Worm (Caenorhabditis elegans) whole organism, L4 larva: ENCODE results near the gene acp-2.

Experiments used
- F26F4.8 ChIP-seq: fragments of 200-800 bp; sonication (Bioruptor generic); conservative IDR thresholded peaks from 2 replicates; pipeline ENCODE4 v1.3.6; 2022; ENCODE audit warnings: missing genetic modification characterization, missing compliant biosample characterization
- F37D6.2 ChIP-seq: sonication (generic microtip); optimal IDR thresholded peaks from 2 replicates; lab custom pipeline; 2016; ENCODE audit warnings: mild to moderate bottlenecking, missing genetic modification characterization, missing compliant biosample characterization
- F44E2.7 ChIP-seq: fragments of 200-800 bp; sonication (Bioruptor generic); IDR thresholded peaks from 2 replicates; pipeline ENCODE4 v2.1.2; 2022; ENCODE audit warnings: missing genetic modification characterization, missing compliant biosample characterization
- F49E8.2 ChIP-seq: sonication (generic microtip); optimal IDR thresholded peaks from 2 replicates; lab custom pipeline; 2016; ENCODE audit warnings: missing compliant biosample characterization, mild to moderate bottlenecking, missing genetic modification characterization, borderline replicate concordance
- T26A8.4 ChIP-seq: fragments of 200-800 bp; sonication (Bioruptor generic); IDR thresholded peaks from 2 replicates; pipeline ENCODE4 v1.3.6; 2022; ENCODE audit warnings: missing genetic modification characterization, missing compliant biosample characterization
- ZK546.5 ChIP-seq, 2 experiments: sonication (generic microtip); optimal IDR thresholded peaks; 2 replicates each; lab custom pipeline; 2017; ENCODE audit warnings: missing biosample characterization in 2 of 2, missing genetic modification characterization in 2 of 2
- aly-2 ChIP-seq: sonication (generic microtip); optimal IDR thresholded peaks from 2 replicates; lab custom pipeline; 2018; ENCODE audit warnings: missing biosample characterization, missing genetic modification characterization
- ama-1 ChIP-seq: fragments of 150-350 bp; optimal IDR thresholded peaks from 2 replicates; lab custom pipeline; 2014; ENCODE audit warnings: inconsistent platforms, mixed read lengths
- ceh-32 ChIP-seq: sonication (generic microtip); optimal IDR thresholded peaks from 2 replicates; lab custom pipeline; 2016; ENCODE audit warnings: mild to moderate bottlenecking, missing genetic modification characterization, missing compliant biosample characterization; ENCODE audit not compliant: poor library complexity
- ceh-44 ChIP-seq: fragments of 200-800 bp; sonication (Bioruptor generic); IDR thresholded peaks from 2 replicates; pipeline ENCODE4 v1.3.6; 2022; ENCODE audit warnings: missing genetic modification reagents, missing genetic modification characterization, missing compliant biosample characterization
- ceh-62 ChIP-seq: sonication (generic microtip); optimal IDR thresholded peaks from 2 replicates; lab custom pipeline; 2017; ENCODE audit warnings: missing biosample characterization, missing genetic modification characterization
- ceh-82 ChIP-seq: sonication (generic microtip); optimal IDR thresholded peaks from 2 replicates; lab custom pipeline; 2017; ENCODE audit warnings: missing biosample characterization, missing genetic modification characterization
- cey-2 ChIP-seq: sonication (generic microtip); optimal IDR thresholded peaks from 3 replicates; lab custom pipeline; 2017; ENCODE audit warnings: missing genetic modification characterization, mild to moderate bottlenecking, missing compliant biosample characterization, antibody characterized with exemption, borderline replicate concordance; ENCODE audit not compliant: insufficient read depth
- daf-12 ChIP-seq: fragments of 150-350 bp; optimal IDR thresholded peaks from 2 replicates; lab custom pipeline; 2014; ENCODE audit warnings: missing biosample characterization, missing genetic modification reagents, missing genetic modification characterization
- daf-8 ChIP-seq: fragments of 200-800 bp; sonication (Bioruptor generic); IDR thresholded peaks from 2 replicates; pipeline ENCODE4 v1.3.6; 2022; ENCODE audit warnings: missing genetic modification characterization, missing compliant biosample characterization
- dmd-6 ChIP-seq: fragments of 200-800 bp; sonication (Bioruptor generic); IDR thresholded peaks from 2 replicates; pipeline ENCODE4 v1.3.6; 2022; ENCODE audit warnings: missing genetic modification reagents, missing genetic modification characterization, missing compliant biosample characterization
- dmd-8 ChIP-seq: fragments of 200-800 bp; sonication (Bioruptor generic); IDR thresholded peaks from 2 replicates; pipeline ENCODE4 v1.3.6; 2022; ENCODE audit warnings: missing genetic modification characterization, missing compliant biosample characterization
- dpl-1 ChIP-seq: fragments of 150-350 bp; optimal IDR thresholded peaks from 2 replicates; lab custom pipeline; 2014; ENCODE audit warnings: missing biosample characterization, missing genetic modification reagents, missing genetic modification characterization
- egl-27 ChIP-seq: sonication (generic microtip); optimal IDR thresholded peaks from 3 replicates; lab custom pipeline; 2017; ENCODE audit warnings: missing biosample characterization, missing genetic modification reagents, missing genetic modification characterization
- egl-43 ChIP-seq: fragments of 200-800 bp; sonication (Bioruptor generic); IDR thresholded peaks from 2 replicates; pipeline ENCODE4 v1.3.6; 2022; ENCODE audit warnings: missing genetic modification reagents, missing genetic modification characterization, missing compliant biosample characterization
- fos-1 ChIP-seq: fragments of 150-350 bp; optimal IDR thresholded peaks from 2 replicates; lab custom pipeline; 2014; ENCODE audit warnings: missing biosample characterization, missing genetic modification characterization
- hlh-11 ChIP-seq: fragments of 200-800 bp; sonication (Bioruptor generic); optimal IDR thresholded peaks from 2 replicates; lab custom pipeline; 2018; ENCODE audit warnings: mild to moderate bottlenecking, missing genetic modification characterization, missing compliant biosample characterization
- hlh-30 ChIP-seq: sonication (generic microtip); optimal IDR thresholded peaks from 2 replicates; lab custom pipeline; 2017; ENCODE audit warnings: antibody characterized with exemption, mild to moderate bottlenecking, missing genetic modification characterization, missing compliant biosample characterization; ENCODE audit not compliant: insufficient read depth
- jun-1 ChIP-seq: fragments of 150-350 bp; optimal IDR thresholded peaks from 2 replicates; lab custom pipeline; 2014; ENCODE audit warnings: missing biosample characterization, missing genetic modification reagents, missing genetic modification characterization
- lim-7 ChIP-seq: fragments of 200-800 bp; sonication (Bioruptor generic); IDR thresholded peaks from 2 replicates; pipeline ENCODE4 v1.3.6; 2022; ENCODE audit warnings: missing genetic modification characterization, missing compliant biosample characterization
- lin-38 ChIP-seq: fragments of 200-800 bp; sonication (Bioruptor generic); IDR thresholded peaks from 2 replicates; pipeline ENCODE4 v1.3.6; 2022; ENCODE audit warnings: missing genetic modification reagents, missing genetic modification characterization, missing compliant biosample characterization
- lir-3 ChIP-seq: sonication (generic microtip); optimal IDR thresholded peaks from 2 replicates; lab custom pipeline; 2016; ENCODE audit warnings: mild to moderate bottlenecking, missing genetic modification characterization, missing compliant biosample characterization
- lsy-2 ChIP-seq, 2 experiments: fragments of 150-350 bp in 1 of 2; sonication (generic microtip) in 1 of 2; optimal IDR thresholded peaks; 2 replicates each; lab custom pipeline; 2014 to 2017; ENCODE audit warnings: missing biosample characterization in 2 of 2, missing genetic modification characterization in 2 of 2
- mep-1 ChIP-seq: fragments of 150-350 bp; sonication (generic microtip); optimal IDR thresholded peaks from 3 replicates; lab custom pipeline; 2014; ENCODE audit warnings: missing biosample characterization, missing genetic modification characterization
- mxl-2 ChIP-seq: fragments of 200-800 bp; sonication (Bioruptor generic); conservative IDR thresholded peaks from 2 replicates; pipeline ENCODE4 v1.3.6; 2022; ENCODE audit warnings: missing genetic modification reagents, missing genetic modification characterization, missing compliant biosample characterization
- mxl-3 ChIP-seq: fragments of 200-800 bp; sonication (Bioruptor generic); optimal IDR thresholded peaks from 2 replicates; lab custom pipeline; 2018; ENCODE audit warnings: mild to moderate bottlenecking, missing genetic modification characterization, missing compliant biosample characterization
- nhr-10 ChIP-seq: fragments of 150-350 bp; optimal IDR thresholded peaks from 2 replicates; lab custom pipeline; 2014; ENCODE audit warnings: missing biosample characterization, missing genetic modification characterization
- nhr-11 ChIP-seq: fragments of 150-350 bp; optimal IDR thresholded peaks from 2 replicates; lab custom pipeline; 2014; ENCODE audit warnings: missing biosample characterization, missing genetic modification characterization
- nhr-25 ChIP-seq: sonication (generic microtip); optimal IDR thresholded peaks from 2 replicates; lab custom pipeline; 2017; ENCODE audit warnings: missing genetic modification characterization, mild to moderate bottlenecking, missing compliant biosample characterization, antibody characterized with exemption, moderate library complexity, borderline replicate concordance; ENCODE audit not compliant: insufficient read depth
- nhr-41 ChIP-seq: fragments of 200-800 bp; sonication (Bioruptor generic); IDR thresholded peaks from 2 replicates; pipeline ENCODE4 v1.3.6; 2022; ENCODE audit warnings: missing genetic modification reagents, missing genetic modification characterization, missing compliant biosample characterization
- nhr-42 ChIP-seq: fragments of 200-800 bp; sonication (Bioruptor generic); IDR thresholded peaks from 2 replicates; pipeline ENCODE4 v1.3.6; 2022; ENCODE audit warnings: missing genetic modification characterization, missing compliant biosample characterization
- nhr-77 ChIP-seq: fragments of 150-350 bp; optimal IDR thresholded peaks from 2 replicates; lab custom pipeline; 2014; ENCODE audit warnings: missing biosample characterization, missing genetic modification characterization
- pqm-1 ChIP-seq: sonication (generic microtip); optimal IDR thresholded peaks from 2 replicates; lab custom pipeline; 2017; ENCODE audit warnings: missing biosample characterization, missing genetic modification characterization
- rbr-2 ChIP-seq: sonication (generic microtip); optimal IDR thresholded peaks from 2 replicates; lab custom pipeline; 2016; ENCODE audit warnings: missing genotype, missing genetic modification characterization, missing compliant biosample characterization
- sdz-12 ChIP-seq: fragments of 200-800 bp; sonication (Bioruptor generic); optimal IDR thresholded peaks from 2 replicates; lab custom pipeline; 2018; ENCODE audit warnings: mild to moderate bottlenecking, missing genetic modification characterization, missing compliant biosample characterization
- skn-1 ChIP-seq: fragments of 150-350 bp; optimal IDR thresholded peaks from 2 replicates; lab custom pipeline; 2014; ENCODE audit warnings: missing biosample characterization, missing genetic modification characterization
- snpc-1.2 ChIP-seq: fragments of 200-800 bp; sonication (Bioruptor generic); IDR thresholded peaks from 2 replicates; pipeline ENCODE4 v1.3.6; 2022; ENCODE audit warnings: missing genetic modification reagents, missing genetic modification characterization, missing compliant biosample characterization
- tra-1 ChIP-seq: fragments of 200-800 bp; sonication (Bioruptor generic); IDR thresholded peaks from 2 replicates; pipeline ENCODE4 v1.3.6; 2022; ENCODE audit warnings: missing genetic modification reagents, missing genetic modification characterization, missing compliant biosample characterization
- vab-7 ChIP-seq: fragments of 200-800 bp; sonication (Bioruptor generic); IDR thresholded peaks from 2 replicates; pipeline ENCODE4 v1.3.6; 2022; ENCODE audit warnings: missing genetic modification reagents, missing genetic modification characterization, missing compliant biosample characterization
- zag-1 ChIP-seq: fragments of 150-350 bp; optimal IDR thresholded peaks from 2 replicates; lab custom pipeline; 2014; ENCODE audit warnings: missing biosample characterization, missing genetic modification characterization
- zfp-3 ChIP-seq: fragments of 200-800 bp; sonication (Bioruptor generic); conservative IDR thresholded peaks from 2 replicates; pipeline ENCODE4 v1.3.6; 2022; ENCODE audit warnings: missing genetic modification reagents, missing genetic modification characterization, missing compliant biosample characterization

acp-2 gene

ce11 chrII:8457438-8457837 is 25.6 kb upstream of the acp-2 start, which contains the start of gene zyg-9 (continued):
- TF ChIP-seq ceh-32 (no peak), nhr-11 (tag; lab: Kevin White, UChicago) (no peak), nhr-42 (GFP tag; lab: Robert Waterston, UW) (no peak), mxl-3 (no peak), dpl-1 (peak; percentile 5), dmd-6 (GFP tag; lab: Robert Waterston, UW) (no peak), hlh-11 (tag; lab: Kevin White, UChicago) (peak; percentile 24), F49E8.2 (tag; lab: Kevin White, UChicago) (no peak), lin-38 (GFP tag; lab: Robert Waterston, UW) (no peak), nhr-10 (no peak), F44E2.7 (no peak), daf-12 (tag; lab: Kevin White, UChicago) (no peak), ZK546.5 (tag; optimal IDR thresholded peaks at IDR 0.05; lab: Kevin White, UChicago) (no peak), mxl-2 (GFP tag; lab: Robert Waterston, UW) (no peak), ceh-82 (tag; lab: Kevin White, UChicago) (no peak), nhr-25 (tag; lab: Kevin White, UChicago) (no peak), rbr-2 (tag; lab: Kevin White, UChicago) (no peak), mep-1 (tag; lab: Kevin White, UChicago) (peak; percentile 10), ama-1 (lab: Kevin White, UChicago) (no peak), sdz-12 (GFP tag; lab: Kevin White, UChicago) (no peak), snpc-1.2 (GFP tag; lab: Robert Waterston, UW) (no peak), jun-1 (tag; lab: Kevin White, UChicago) (no peak), ceh-62 (tag; lab: Kevin White, UChicago) (no peak), fos-1 (tag; lab: Kevin White, UChicago) (no peak), zag-1 (tag; lab: Kevin White, UChicago) (no peak), T26A8.4 (GFP tag; lab: Robert Waterston, UW) (no peak), tra-1 (no peak), lir-3 (tag; lab: Kevin White, UChicago) (no peak), lsy-2 (tag; optimal IDR thresholded peaks at IDR 0.05; lab: Kevin White, UChicago) (peak in 1 of 2 experiments; percentile 60), vab-7 (no peak), F37D6.2 (no peak), aly-2 (tag; lab: Kevin White, UChicago) (no peak), egl-27 (no peak), dmd-8 (no peak), hlh-30 (tag; lab: Kevin White, UChicago) (peak; percentile 83), pqm-1 (tag; lab: Kevin White, UChicago) (no peak), daf-8 (GFP tag; lab: Robert Waterston, UW) (no peak), nhr-77 (tag; lab: Kevin White, UChicago) (no peak), nhr-41 (GFP tag; lab: Robert Waterston, UW) (no peak), lim-7 (GFP tag; lab: Robert Waterston, UW) (no peak), egl-43 (GFP tag; lab: Robert Waterston, UW) (peak; percentile 28; the same call in 1 of the 2 replicates), F26F4.8 (no peak), cey-2 (no peak), zfp-3 (GFP tag; lab: Robert Waterston, UW) (no peak), ceh-44 (GFP tag; lab: Robert Waterston, UW) (no peak), skn-1 (tag; lab: Kevin White, UChicago) (no peak)
